Worm (Caenorhabditis elegans) whole organism, young adult: ENCODE results near the gene C01G10.5.

Experiments used
- F49E8.2 ChIP-seq: sonication (generic microtip); optimal IDR thresholded peaks from 3 replicates; lab custom pipeline; 2017; ENCODE audit warnings: missing genetic modification characterization, mild to moderate bottlenecking, missing compliant biosample characterization, antibody characterized with exemption, moderate library complexity; ENCODE audit not compliant: insufficient read depth
- ama-1 ChIP-seq, 3 experiments: fragments of 150-350 bp in 1 of 3; sonication (generic microtip) in 2 of 3; optimal IDR thresholded peaks; 2 replicates each; lab custom pipeline; 2014 to 2018; ENCODE audit warnings: missing biosample characterization in 2 of 3, missing genetic modification characterization in 2 of 3, missing genetic modification reagents in 2 of 3
- ceh-91 ChIP-seq: fragments of 200-800 bp; sonication (Bioruptor generic); IDR thresholded peaks from 2 replicates; pipeline ENCODE4 v1.3.6; 2022; ENCODE audit warnings: missing genetic modification reagents, missing genetic modification characterization, missing compliant biosample characterization
- dox-1 ChIP-seq: fragments of 200-800 bp; sonication (Bioruptor generic); IDR thresholded peaks from 2 replicates; pipeline ENCODE4 v1.3.6; 2022; ENCODE audit warnings: missing genetic modification reagents, missing genetic modification characterization, missing compliant biosample characterization
- dpl-1 ChIP-seq: fragments of 150-350 bp; optimal IDR thresholded peaks from 2 replicates; lab custom pipeline; 2014; ENCODE audit warnings: missing biosample characterization, missing genetic modification reagents, missing genetic modification characterization
- hlh-12 ChIP-seq: sonication (generic microtip); optimal IDR thresholded peaks from 2 replicates; lab custom pipeline; 2016; ENCODE audit warnings: missing genetic modification characterization, missing compliant biosample characterization
- nhr-80 ChIP-seq: sonication (generic microtip); optimal IDR thresholded peaks from 2 replicates; lab custom pipeline; 2016; ENCODE audit warnings: missing genetic modification characterization, missing compliant biosample characterization
- nhr-90 ChIP-seq: sonication (generic microtip); optimal IDR thresholded peaks from 2 replicates; lab custom pipeline; 2016; ENCODE audit warnings: missing genotype, mild to moderate bottlenecking, missing genetic modification characterization, missing compliant biosample characterization

- TF ChIP-seq ama-1 (optimal IDR thresholded peaks at IDR 0.05; lab: Kevin White, UChicago) (no peak), ama-1 (GFP tag; optimal IDR thresholded peaks at IDR 0.05; lab: Kevin White, UChicago) (no peak), dox-1 (no peak), nhr-80 (tag; lab: Kevin White, UChicago) (no peak), ceh-91 (GFP tag; lab: Robert Waterston, UW) (no peak), hlh-12 (tag; lab: Kevin White, UChicago) (no peak), dpl-1 (GFP tag; lab: Kevin White, UChicago) (no peak), F49E8.2 (tag; lab: Kevin White, UChicago) (no peak), nhr-90 (tag; lab: Kevin White, UChicago) (no peak)
These were observed 22.2 kb downstream of the C01G10.5 start, which contains the start of gene C25D7.10 for ce11 chrV:15067165-15067564.
